Fruit fly (Drosophila melanogaster) whole organism, embryonic: ENCODE measurements around the gene CG14232.

Experiments
- CG10267 ChIP-seq: fragments of 200-800 bp; sonication (Bioruptor generic); optimal IDR thresholded peaks from 2 replicates; lab custom pipeline; 2018; ENCODE audit warnings: missing biosample characterization, mild to moderate bottlenecking, missing genetic modification characterization, moderate library complexity
- CG12155 ChIP-seq: fragments of 200-800 bp; sonication (Bioruptor generic); optimal IDR thresholded peaks from 3 replicates; lab custom pipeline; 2016; ENCODE audit warnings: missing biosample characterization, missing genetic modification characterization
- CG12659 ChIP-seq: fragments of 200-800 bp; sonication (Bioruptor generic); optimal IDR thresholded peaks from 3 replicates; lab custom pipeline; 2017; ENCODE audit warnings: mild to moderate bottlenecking, missing biosample characterization, missing genetic modification reagents, missing genetic modification characterization
- CG15269 ChIP-seq: fragments of 200-800 bp; sonication (Bioruptor generic); optimal IDR thresholded peaks from 2 replicates; lab custom pipeline; 2018; ENCODE audit warnings: missing biosample characterization, mild to moderate bottlenecking, missing genetic modification characterization, moderate library complexity
- CG1603 ChIP-seq: fragments of 200-800 bp; sonication (Bioruptor generic); optimal IDR thresholded peaks from 2 replicates; lab custom pipeline; 2019; ENCODE audit warnings: missing biosample characterization, mild to moderate bottlenecking, missing genetic modification characterization, moderate library complexity
- CG16813 ChIP-seq: fragments of 200-800 bp; sonication (Bioruptor generic); IDR thresholded peaks from 3 replicates; pipeline ENCODE4 v1.3.6; 2022; ENCODE audit warnings: missing biosample characterization, missing genetic modification characterization; ENCODE audit not compliant: partially characterized antibody
- CG17829 ChIP-seq: fragments of 200-800 bp; optimal IDR thresholded peaks from 2 replicates; lab custom pipeline; 2019; ENCODE audit warnings: missing biosample characterization, mild to moderate bottlenecking, missing genetic modification characterization, moderate library complexity
- CG18262 ChIP-seq: fragments of 200-800 bp; optimal IDR thresholded peaks from 3 replicates; lab custom pipeline; 2019; ENCODE audit warnings: missing biosample characterization, mild to moderate bottlenecking, missing genetic modification characterization, moderate library complexity
- CG30020 ChIP-seq: fragments of 200-800 bp; optimal IDR thresholded peaks from 2 replicates; lab custom pipeline; 2019; ENCODE audit warnings: missing biosample characterization, mild to moderate bottlenecking, missing genetic modification characterization, moderate library complexity
- CG30403 ChIP-seq: fragments of 200-800 bp; sonication (Bioruptor generic); optimal IDR thresholded peaks from 3 replicates; lab custom pipeline; 2016; ENCODE audit warnings: missing biosample characterization, missing genetic modification characterization
- CG30431 ChIP-seq: fragments of 200-800 bp; sonication (Bioruptor generic); optimal IDR thresholded peaks from 2 replicates; lab custom pipeline; 2017; ENCODE audit warnings: missing biosample characterization, missing genetic modification characterization
- CG3065 ChIP-seq: fragments of 200-800 bp; sonication (Bioruptor generic); optimal IDR thresholded peaks from 2 replicates; lab custom pipeline; 2016; ENCODE audit warnings: missing biosample characterization, missing genetic modification characterization
- CG31388 ChIP-seq: fragments of 200-800 bp; sonication (Bioruptor generic); optimal IDR thresholded peaks from 2 replicates; lab custom pipeline; 2016; ENCODE audit warnings: missing biosample characterization, missing genetic modification characterization
- CG4730 ChIP-seq: fragments of 200-800 bp; sonication (Bioruptor generic); IDR thresholded peaks from 2 replicates; pipeline ENCODE4 v1.3.6; 2022; ENCODE audit warnings: missing biosample characterization, missing genetic modification characterization
- CG7839 ChIP-seq: fragments of 200-800 bp; sonication (Bioruptor generic); optimal IDR thresholded peaks from 3 replicates; lab custom pipeline; 2018; ENCODE audit warnings: missing biosample characterization, mild to moderate bottlenecking, missing genetic modification characterization, moderate library complexity
- CG8290 ChIP-seq, 3 experiments: fragments of 200-800 bp; sonication (Bioruptor generic); optimal IDR thresholded peaks; 2 replicates each; lab custom pipeline; 2016 to 2019; ENCODE audit warnings: missing biosample characterization in 3 of 3, missing genetic modification characterization in 3 of 3, mild to moderate bottlenecking in 2 of 3, moderate library complexity in 1 of 3
- CG8359 ChIP-seq: fragments of 200-800 bp; sonication (Bioruptor generic); optimal IDR thresholded peaks from 2 replicates; lab custom pipeline; 2017; ENCODE audit warnings: missing biosample characterization, mild to moderate bottlenecking, missing genetic modification characterization, borderline replicate concordance
- CG8924 ChIP-seq: fragments of 200-800 bp; optimal IDR thresholded peaks from 3 replicates; lab custom pipeline; 2019; ENCODE audit warnings: missing biosample characterization, mild to moderate bottlenecking, missing genetic modification characterization, moderate library complexity
- CG9797 ChIP-seq: fragments of 200-800 bp; sonication (Bioruptor generic); optimal IDR thresholded peaks from 3 replicates; lab custom pipeline; 2018; ENCODE audit warnings: missing biosample characterization, mild to moderate bottlenecking, missing genetic modification characterization
- CTCF ChIP-seq: fragments of 200-800 bp; sonication (Bioruptor generic); optimal IDR thresholded peaks from 2 replicates; lab custom pipeline; 2017; ENCODE audit warnings: missing biosample characterization, mild to moderate bottlenecking, missing genetic modification characterization, moderate library complexity
- CoRest ChIP-seq: fragments of 200-800 bp; sonication (Bioruptor generic); optimal IDR thresholded peaks from 3 replicates; lab custom pipeline; 2018; ENCODE audit warnings: missing biosample characterization, mild to moderate bottlenecking, missing genetic modification characterization, moderate library complexity
- Dp ChIP-seq: fragments of 200-800 bp; sonication (Bioruptor generic); optimal IDR thresholded peaks from 2 replicates; lab custom pipeline; 2018; ENCODE audit warnings: missing biosample characterization, mild to moderate bottlenecking, missing genetic modification characterization, moderate library complexity
- Ets65A ChIP-seq: fragments of 200-800 bp; sonication (Bioruptor generic); peaks from one replicate; lab custom pipeline; 2016; ENCODE audit warnings: missing biosample characterization, missing genetic modification characterization
- HmgZ ChIP-seq: fragments of 200-800 bp; sonication (Bioruptor generic); optimal IDR thresholded peaks from 2 replicates; lab custom pipeline; 2018; ENCODE audit warnings: missing biosample characterization, mild to moderate bottlenecking, missing genetic modification characterization
- Hr51 ChIP-seq, 2 experiments: fragments of 200-800 bp; sonication (Bioruptor generic); optimal IDR thresholded peaks; 2 replicates in 1 of 2; 3 replicates in 1 of 2; lab custom pipeline; 2016 to 2018; ENCODE audit warnings: missing biosample characterization in 2 of 2, missing genetic modification characterization in 2 of 2, mild to moderate bottlenecking in 1 of 2, moderate library complexity in 1 of 2
- Med ChIP-seq: fragments of 200-800 bp; sonication (Bioruptor generic); peaks from one replicate; lab custom pipeline; 2016; ENCODE audit warnings: missing biosample characterization, missing genetic modification characterization, mild to moderate bottlenecking, inconsistent platforms, moderate library complexity
- Nf-YC ChIP-seq: fragments of 200-800 bp; optimal IDR thresholded peaks from 3 replicates; lab custom pipeline; 2019; ENCODE audit warnings: missing biosample characterization, mild to moderate bottlenecking, missing genetic modification characterization, moderate library complexity
- YL-1 ChIP-seq: fragments of 200-800 bp; sonication (Bioruptor generic); optimal IDR thresholded peaks from 3 replicates; lab custom pipeline; 2017; ENCODE audit warnings: missing biosample characterization, mild to moderate bottlenecking, missing genetic modification characterization
- amos ChIP-seq: fragments of 200-800 bp; sonication (Bioruptor generic); IDR thresholded peaks from 2 replicates; pipeline ENCODE4 v1.3.6; 2022; ENCODE audit warnings: missing biosample characterization, missing genetic modification characterization; ENCODE audit not compliant: partially characterized antibody
- bbx ChIP-seq: fragments of 200-800 bp; sonication (Bioruptor generic); IDR thresholded peaks from 2 replicates; pipeline ENCODE4 v1.3.6; 2022; ENCODE audit warnings: missing biosample characterization, missing genetic modification characterization; ENCODE audit not compliant: partially characterized antibody
- bcd ChIP-seq: fragments of 200-800 bp; sonication (Bioruptor generic); optimal IDR thresholded peaks from 2 replicates; lab custom pipeline; 2017; ENCODE audit warnings: missing biosample characterization, mild to moderate bottlenecking, missing genetic modification characterization
- cad ChIP-seq: fragments of >200 bp; optimal IDR thresholded peaks from 2 replicates; lab custom pipeline; 2017; ENCODE audit warnings: missing biosample characterization, missing genetic modification characterization
- chinmo ChIP-seq: fragments of 200-800 bp; sonication (Bioruptor generic); IDR thresholded peaks from 4 replicates; pipeline ENCODE4 v1.3.6; 2022; ENCODE audit warnings: missing biosample characterization, missing genetic modification characterization; ENCODE audit not compliant: partially characterized antibody
- dpn ChIP-seq, 2 experiments: fragments of 200-800 bp; sonication (Bioruptor generic); optimal IDR thresholded peaks; 3 replicates each; lab custom pipeline; 2016; ENCODE audit warnings: missing biosample characterization in 2 of 2, missing genetic modification characterization in 2 of 2
- dysf ChIP-seq: fragments of 200-800 bp; sonication (Bioruptor generic); IDR thresholded peaks from 3 replicates; pipeline ENCODE4 v1.3.6; 2022; ENCODE audit warnings: missing biosample characterization, missing genetic modification characterization
- gcm ChIP-seq: fragments of 200-800 bp; sonication (Bioruptor generic); optimal IDR thresholded peaks from 2 replicates; lab custom pipeline; 2019; ENCODE audit warnings: missing biosample characterization, mild to moderate bottlenecking, missing genetic modification characterization, moderate library complexity
- grau ChIP-seq: fragments of 200-800 bp; optimal IDR thresholded peaks from 3 replicates; lab custom pipeline; 2019; ENCODE audit warnings: missing biosample characterization, mild to moderate bottlenecking, missing genetic modification characterization, moderate library complexity
- hbn ChIP-seq: fragments of 200-800 bp; sonication (Bioruptor generic); IDR thresholded peaks from 2 replicates; pipeline ENCODE4 v1.3.6; 2022; ENCODE audit warnings: missing biosample characterization, missing genetic modification characterization; ENCODE audit not compliant: partially characterized antibody
- inv ChIP-seq: fragments of 200-800 bp; sonication (Bioruptor generic); IDR thresholded peaks from 2 replicates; pipeline ENCODE4 v1.3.6; 2022; ENCODE audit warnings: missing biosample characterization, missing genetic modification characterization; ENCODE audit not compliant: partially characterized antibody
- ken ChIP-seq: fragments of 200-800 bp; sonication (Bioruptor generic); IDR thresholded peaks from 3 replicates; pipeline ENCODE4 v1.3.6; 2022; ENCODE audit warnings: missing biosample characterization, missing genetic modification characterization
- knrl ChIP-seq: fragments of 200-800 bp; sonication (Bioruptor generic); IDR thresholded peaks from 3 replicates; pipeline ENCODE4 v1.3.6; 2022; ENCODE audit warnings: missing biosample characterization, missing genetic modification characterization; ENCODE audit not compliant: partially characterized antibody
- lab ChIP-seq: fragments of 200-800 bp; sonication (Bioruptor generic); optimal IDR thresholded peaks from 3 replicates; lab custom pipeline; 2017; ENCODE audit warnings: missing biosample characterization, missing genetic modification characterization, mild to moderate bottlenecking, moderate library complexity, missing genetic modification reagents
- lbe ChIP-seq: fragments of 200-800 bp; sonication (Bioruptor generic); optimal IDR thresholded peaks from 2 replicates; lab custom pipeline; 2016; ENCODE audit warnings: missing biosample characterization, mild to moderate bottlenecking, missing genetic modification characterization
- nerfin-2 ChIP-seq: fragments of 200-800 bp; sonication (Bioruptor generic); IDR thresholded peaks from 2 replicates; pipeline ENCODE4 v1.3.6; 2022; ENCODE audit warnings: missing biosample characterization, missing genetic modification characterization; ENCODE audit not compliant: partially characterized antibody
- phol ChIP-seq: fragments of 200-800 bp; sonication (Bioruptor generic); optimal IDR thresholded peaks from 3 replicates; lab custom pipeline; 2018; ENCODE audit warnings: missing biosample characterization, mild to moderate bottlenecking, missing genetic modification characterization, moderate library complexity
- pita ChIP-seq: fragments of 200-800 bp; sonication (Bioruptor generic); optimal IDR thresholded peaks from 2 replicates; lab custom pipeline; 2017; ENCODE audit warnings: missing biosample characterization, mild to moderate bottlenecking, missing genetic modification characterization
- ranshi ChIP-seq: fragments of 200-800 bp; sonication (Bioruptor generic); IDR thresholded peaks from 2 replicates; pipeline ENCODE4 v1.3.6; 2022; ENCODE audit warnings: missing biosample characterization, missing genetic modification characterization
- tin ChIP-seq: fragments of 200-800 bp; sonication (Bioruptor generic); optimal IDR thresholded peaks from 3 replicates; lab custom pipeline; 2016; ENCODE audit warnings: missing biosample characterization, missing genetic modification characterization

CG14232 gene

dm6 chrX:19701611-19702010 lies 2.4 kb downstream of the CG14232 start, which contains the start of gene Tcs4 (continued):
- peak; percentile 76 for TF ChIP-seq Med (GFP tag; lab: Kevin White, UChicago)
- TF ChIP-seq ken (GFP tag; lab: Robert Waterston, UW) = 0 out of 3 replicates have a peak, but pooled peaks have one; percentile 4
- TF ChIP-seq gcm = peak; percentile 3
- peak; percentile 29 for TF ChIP-seq CG1603 (tag; lab: Kevin White, UChicago)
- peak; percentile 57 for TF ChIP-seq CG17829 (tag; lab: Kevin White, UChicago)
- peak; percentile 19 for TF ChIP-seq Nf-YC (tag; lab: Kevin White, UChicago)
- no peak for TF ChIP-seq dysf
- TF ChIP-seq CG8359 (GFP tag; lab: Kevin White, UChicago) = no peak
- peak; percentile 29 for TF ChIP-seq CoRest (tag; lab: Kevin White, UChicago)
- TF ChIP-seq bbx (GFP tag; lab: Robert Waterston, UW) = peak; percentile 60; the same call in 1 of the 2 replicates
- TF ChIP-seq CG15269 = no peak
- no peak for TF ChIP-seq CG3065 (GFP tag; lab: Kevin White, UChicago)
- TF ChIP-seq tin (GFP tag; lab: Kevin White, UChicago) = peak; percentile 29
- peak; percentile 42; the same call in 2 of the 3 replicates for TF ChIP-seq CG16813 (GFP tag; lab: Robert Waterston, UW)
- TF ChIP-seq Hr51 (GFP tag; optimal IDR thresholded peaks at IDR 0.05; lab: Kevin White, UChicago) = no peak
- peak; percentile 56 for TF ChIP-seq CG30020 (tag; lab: Kevin White, UChicago)
- peak; percentile 60 for TF ChIP-seq phol (tag; lab: Kevin White, UChicago)
- TF ChIP-seq pita (GFP tag; lab: Kevin White, UChicago) = no peak
- TF ChIP-seq CG18262 (tag; lab: Kevin White, UChicago) = peak; percentile 37
- TF ChIP-seq lbe = peak; percentile 1
- TF ChIP-seq bcd (GFP tag; lab: Kevin White, UChicago) = no peak
- no peak for TF ChIP-seq CG31388 (GFP tag; lab: Kevin White, UChicago)
- peak; percentile 20 for TF ChIP-seq CG8924 (tag; lab: Kevin White, UChicago)
- TF ChIP-seq grau (tag; lab: Kevin White, UChicago) = peak; percentile 48
- peak; percentile 48 for TF ChIP-seq YL-1 (GFP tag; lab: Kevin White, UChicago)
- peak; percentile 70 for TF ChIP-seq CG9797
- peak; percentile 71; the same call in 2 of the 4 replicates for TF ChIP-seq chinmo
- peak; percentile 67 for TF ChIP-seq Ets65A
- no peak for TF ChIP-seq cad (GFP tag; lab: Kevin White, UChicago)
- peak; percentile 56 for TF ChIP-seq CG10267 (tag; lab: Kevin White, UChicago)
- peak; percentile 21 for TF ChIP-seq HmgZ
- TF ChIP-seq lab (GFP tag; lab: Kevin White, UChicago) = no peak
- TF ChIP-seq CG7839 = peak; percentile 43
- TF ChIP-seq CG30403 (GFP tag; lab: Kevin White, UChicago) = peak; percentile 44
- peak; percentile 39 for TF ChIP-seq CG12659 (GFP tag; lab: Kevin White, UChicago)
- TF ChIP-seq CG12155 (GFP tag; lab: Kevin White, UChicago) = no peak
- no peak for TF ChIP-seq CG30431
- TF ChIP-seq CTCF (GFP tag; lab: Kevin White, UChicago) = no peak
- TF ChIP-seq nerfin-2 (GFP tag; lab: Robert Waterston, UW) = 0 out of 2 replicates have a peak, but pooled peaks have one; percentile 35
- peak; percentile 4 for TF ChIP-seq CG8290 (GFP tag; optimal IDR thresholded peaks at IDR 0.05; lab: Kevin White, UChicago)
- no peak for TF ChIP-seq CG8290 (tag; optimal IDR thresholded peaks at IDR 0.05; lab: Kevin White, UChicago)
- TF ChIP-seq hbn (GFP tag; lab: Robert Waterston, UW) = peak; percentile 56; the same call in 1 of the 2 replicates
- peak in 1 of 2 experiments; percentile 28 for TF ChIP-seq dpn (GFP tag; optimal IDR thresholded peaks at IDR 0.05; lab: Kevin White, UChicago)
- TF ChIP-seq knrl (GFP tag; lab: Robert Waterston, UW) = peak; percentile 42; the same call in 1 of the 3 replicates
- TF ChIP-seq inv (GFP tag; lab: Robert Waterston, UW) = 0 out of 2 replicates have a peak, but pooled peaks have one; percentile 7
- peak; percentile 32 for TF ChIP-seq Dp (GFP tag; lab: Kevin White, UChicago)
- 0 out of 2 replicates have a peak, but pooled peaks have one; percentile 12 for TF ChIP-seq ranshi (GFP tag; lab: Robert Waterston, UW)
- TF ChIP-seq amos (GFP tag; lab: Robert Waterston, UW) = peak; percentile 46; the same call in 1 of the 2 replicates
- no peak for TF ChIP-seq CG4730 (GFP tag; lab: Robert Waterston, UW)
